Fruit fly (Drosophila melanogaster) Kc167 (cell line): ENCODE data around the gene RhoBTB.

Source experiments
- Myc ChIP-seq: fragments of >200 bp; optimal IDR thresholded peaks from 2 replicates; lab custom pipeline; 2017; ENCODE audit warnings: missing external identifiers
- Sin3A ChIP-seq: fragments of >200 bp; optimal IDR thresholded peaks from 2 replicates; lab custom pipeline; 2018; ENCODE audit warnings: missing external identifiers
- h ChIP-seq: fragments of >200 bp; optimal IDR thresholded peaks from 3 replicates; lab custom pipeline; 2018; ENCODE audit warnings: missing external identifiers
- insv ChIP-seq: fragments of >200 bp; optimal IDR thresholded peaks from 3 replicates; lab custom pipeline; 2018; ENCODE audit warnings: missing external identifiers
- psq ChIP-seq: fragments of >200 bp; optimal IDR thresholded peaks from 2 replicates; lab custom pipeline; 2017; ENCODE audit warnings: missing external identifiers
- ttk ChIP-seq: sonication (Bioruptor generic); optimal IDR thresholded peaks from 2 replicates; lab custom pipeline; 2017; ENCODE audit warnings: missing external identifiers

dm6 chr3L:20366674-20367372 lies 9.2 kb upstream of the RhoBTB start, which contains the start of the genes Toll-9 and in:
- no peak for TF ChIP-seq insv (lab: Kevin White, UChicago)
- no peak for TF ChIP-seq psq (lab: Kevin White, UChicago)
- no peak for TF ChIP-seq h (lab: Kevin White, UChicago)
- no peak for TF ChIP-seq Myc
- no peak for TF ChIP-seq ttk (lab: Kevin White, UChicago)
- TF ChIP-seq Sin3A (lab: Kevin White, UChicago): no peak
